Worm (Caenorhabditis elegans): ENCODE results near the gene C01G5.25.

DNA sequence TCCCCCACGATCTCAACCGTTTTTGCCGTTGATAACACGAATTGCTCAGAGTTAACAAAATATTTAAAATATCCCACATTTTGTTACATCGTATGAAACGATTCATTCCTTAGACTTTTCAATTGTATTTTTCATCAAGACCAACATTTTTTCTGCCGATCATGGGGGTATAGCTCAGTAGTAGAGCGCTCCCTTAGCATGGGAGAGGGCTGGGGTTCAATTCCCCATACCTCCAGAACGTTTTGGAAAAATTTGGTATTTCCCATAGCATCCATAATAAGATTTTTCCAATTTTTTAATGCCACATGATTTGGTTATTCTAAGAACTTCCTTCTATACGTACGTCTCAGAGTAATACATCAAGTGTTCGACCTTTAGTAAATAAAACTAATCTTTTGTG lies 20.6 kb downstream of the C01G5.25 start:
- TF ChIP-seq him-1 (tag; optimal IDR thresholded peaks at IDR 0.05) (no peak), W03F9.2 (tag; optimal IDR thresholded peaks at IDR 0.05) (no peak)

Data from whole organism, L4/young adult.